Fruit fly (Drosophila melanogaster) whole organism, embryonic: ENCODE data around the gene CG4465.

Experiments used
- Atf3 ChIP-seq: fragments of 200-800 bp; sonication (Bioruptor generic); optimal IDR thresholded peaks from 3 replicates; lab custom pipeline; 2016; ENCODE audit warnings: missing biosample characterization, missing genetic modification characterization
- CG1024 ChIP-seq: fragments of 200-800 bp; sonication (Bioruptor generic); IDR thresholded peaks from 2 replicates; pipeline ENCODE4 v1.3.6; 2022; ENCODE audit warnings: missing biosample characterization, missing genetic modification characterization
- CG11456 ChIP-seq: fragments of 200-800 bp; sonication (Bioruptor generic); IDR thresholded peaks from 3 replicates; pipeline ENCODE4 v1.3.6; 2022; ENCODE audit warnings: missing biosample characterization, missing genetic modification characterization
- CG12219 ChIP-seq: fragments of 200-800 bp; sonication (Bioruptor generic); optimal IDR thresholded peaks from 3 replicates; lab custom pipeline; 2018; ENCODE audit warnings: missing biosample characterization, mild to moderate bottlenecking, missing genetic modification characterization
- CG1233 ChIP-seq: fragments of 200-800 bp; sonication (Bioruptor generic); optimal IDR thresholded peaks from 4 replicates; lab custom pipeline; 2018; ENCODE audit warnings: missing biosample characterization, mild to moderate bottlenecking, missing genetic modification characterization
- CG12769 ChIP-seq: fragments of 200-800 bp; sonication (Bioruptor generic); optimal IDR thresholded peaks from 2 replicates; lab custom pipeline; 2019; ENCODE audit warnings: missing biosample characterization, mild to moderate bottlenecking, missing genetic modification characterization, moderate library complexity
- CG13424 ChIP-seq: fragments of 200-800 bp; sonication (Bioruptor generic); optimal IDR thresholded peaks from 2 replicates; lab custom pipeline; 2019; ENCODE audit warnings: missing biosample characterization, mild to moderate bottlenecking, missing genetic modification characterization, moderate library complexity
- CG15601 ChIP-seq: fragments of 200-800 bp; sonication (Bioruptor generic); optimal IDR thresholded peaks from 3 replicates; lab custom pipeline; 2019; ENCODE audit warnings: missing biosample characterization, mild to moderate bottlenecking, missing genetic modification characterization, moderate library complexity
- CG16779 ChIP-seq: fragments of 200-800 bp; sonication (Bioruptor generic); IDR thresholded peaks from 2 replicates; pipeline ENCODE4 v1.3.6; 2022; ENCODE audit warnings: missing biosample characterization, missing genetic modification characterization
- CG16813 ChIP-seq: fragments of 200-800 bp; sonication (Bioruptor generic); IDR thresholded peaks from 3 replicates; pipeline ENCODE4 v1.3.6; 2022; ENCODE audit warnings: missing biosample characterization, missing genetic modification characterization; ENCODE audit not compliant: partially characterized antibody
- CG17328 ChIP-seq: fragments of 200-800 bp; sonication (Bioruptor generic); IDR thresholded peaks from 2 replicates; pipeline ENCODE4 v1.3.6; 2022; ENCODE audit warnings: missing biosample characterization, missing genetic modification characterization
- CG31388 ChIP-seq: fragments of 200-800 bp; sonication (Bioruptor generic); optimal IDR thresholded peaks from 2 replicates; lab custom pipeline; 2016; ENCODE audit warnings: missing biosample characterization, missing genetic modification characterization
- CG33557 ChIP-seq: fragments of 200-800 bp; sonication (Bioruptor generic); optimal IDR thresholded peaks from 2 replicates; lab custom pipeline; 2019; ENCODE audit warnings: missing biosample characterization, mild to moderate bottlenecking, missing genetic modification characterization, moderate library complexity
- CG4854 ChIP-seq: fragments of 200-800 bp; sonication (Bioruptor generic); optimal IDR thresholded peaks from 2 replicates; lab custom pipeline; 2016; ENCODE audit warnings: missing biosample characterization, missing genetic modification characterization, inconsistent platforms
- CG6272 ChIP-seq: fragments of 200-800 bp; sonication (Bioruptor generic); IDR thresholded peaks from 2 replicates; pipeline ENCODE4 v1.3.6; 2022; ENCODE audit warnings: missing biosample characterization, missing genetic modification characterization
- CG6791 ChIP-seq: fragments of 200-800 bp; sonication (Bioruptor generic); IDR thresholded peaks from 3 replicates; pipeline ENCODE4 v1.3.6; 2022; ENCODE audit warnings: missing biosample characterization, missing genetic modification characterization; ENCODE audit not compliant: partially characterized antibody
- Dip2 ChIP-seq: fragments of 200-800 bp; sonication (Bioruptor generic); IDR thresholded peaks from 2 replicates; pipeline ENCODE4 v1.3.6; 2022; ENCODE audit warnings: missing biosample characterization, missing genetic modification characterization
- Dll ChIP-seq: fragments of 200-800 bp; sonication (Bioruptor generic); IDR thresholded peaks from 4 replicates; pipeline ENCODE4 v1.3.6; 2022; ENCODE audit warnings: missing biosample characterization, missing genetic modification characterization; ENCODE audit not compliant: partially characterized antibody
- Elba2 ChIP-seq: fragments of 200-800 bp; sonication (Bioruptor generic); optimal IDR thresholded peaks from 3 replicates; lab custom pipeline; 2016; ENCODE audit warnings: missing biosample characterization, missing genetic modification characterization
- Hand ChIP-seq: fragments of 200-800 bp; sonication (Bioruptor generic); optimal IDR thresholded peaks from 2 replicates; lab custom pipeline; 2017; ENCODE audit warnings: mild to moderate bottlenecking, missing biosample characterization, missing genetic modification reagents, missing genetic modification characterization
- MESR4 ChIP-seq: fragments of 200-800 bp; sonication (Bioruptor generic); optimal IDR thresholded peaks from 2 replicates; lab custom pipeline; 2018; ENCODE audit warnings: missing biosample characterization, mild to moderate bottlenecking, missing genetic modification characterization, moderate library complexity
- Oli ChIP-seq: fragments of 200-800 bp; sonication (Bioruptor generic); optimal IDR thresholded peaks from 2 replicates; lab custom pipeline; 2018; ENCODE audit warnings: missing biosample characterization, mild to moderate bottlenecking, missing genetic modification characterization, moderate library complexity
- Sox100B ChIP-seq: fragments of 200-800 bp; sonication (Bioruptor generic); optimal IDR thresholded peaks from 3 replicates; lab custom pipeline; 2018; ENCODE audit warnings: missing biosample characterization, mild to moderate bottlenecking, missing genetic modification characterization
- ash1 ChIP-seq: fragments of 200-800 bp; sonication (Bioruptor generic); optimal IDR thresholded peaks from 2 replicates; lab custom pipeline; 2018; ENCODE audit warnings: missing biosample characterization, mild to moderate bottlenecking, missing genetic modification characterization
- az2 ChIP-seq: fragments of 200-800 bp; sonication (Bioruptor generic); optimal IDR thresholded peaks from 3 replicates; lab custom pipeline; 2016; ENCODE audit warnings: missing biosample characterization, missing genetic modification characterization
- dimm ChIP-seq: fragments of 200-800 bp; sonication (Bioruptor generic); IDR thresholded peaks from 2 replicates; pipeline ENCODE4 v1.3.6; 2022; ENCODE audit warnings: missing biosample characterization, missing genetic modification characterization
- dm ChIP-seq: fragments of 200-800 bp; sonication (Bioruptor generic); optimal IDR thresholded peaks from 3 replicates; lab custom pipeline; 2016; ENCODE audit warnings: missing biosample characterization, missing genetic modification characterization
- dysf ChIP-seq: fragments of 200-800 bp; sonication (Bioruptor generic); IDR thresholded peaks from 3 replicates; pipeline ENCODE4 v1.3.6; 2022; ENCODE audit warnings: missing biosample characterization, missing genetic modification characterization
- exex ChIP-seq: fragments of 200-800 bp; sonication (Bioruptor generic); optimal IDR thresholded peaks from 4 replicates; lab custom pipeline; 2018; ENCODE audit warnings: missing biosample characterization, mild to moderate bottlenecking, missing genetic modification characterization, moderate library complexity
- eyg ChIP-seq: fragments of 200-800 bp; sonication (Bioruptor generic); optimal IDR thresholded peaks from 3 replicates; lab custom pipeline; 2016; ENCODE audit warnings: missing biosample characterization, missing genetic modification characterization
- fd3F ChIP-seq: fragments of 200-800 bp; sonication (Bioruptor generic); optimal IDR thresholded peaks from 2 replicates; lab custom pipeline; 2018; ENCODE audit warnings: missing biosample characterization, mild to moderate bottlenecking, missing genetic modification characterization, moderate library complexity
- ftz-f1 ChIP-seq: fragments of 200-800 bp; sonication (Bioruptor generic); optimal IDR thresholded peaks from 2 replicates; lab custom pipeline; 2016; ENCODE audit warnings: missing biosample characterization, missing genetic modification characterization
- gsb ChIP-seq: fragments of 200-800 bp; sonication (Bioruptor generic); IDR thresholded peaks from 2 replicates; pipeline ENCODE4 v1.3.6; 2022; ENCODE audit warnings: missing biosample characterization, missing genetic modification characterization
- ham ChIP-seq: fragments of 200-800 bp; sonication (Bioruptor generic); IDR thresholded peaks from 2 replicates; pipeline ENCODE4 v1.3.6; 2022; ENCODE audit warnings: missing biosample characterization, missing genetic modification characterization
- kah ChIP-seq: fragments of 200-800 bp; sonication (Bioruptor generic); optimal IDR thresholded peaks from 2 replicates; lab custom pipeline; 2018; ENCODE audit warnings: missing biosample characterization, mild to moderate bottlenecking, missing genetic modification characterization
- lab ChIP-seq: fragments of 200-800 bp; sonication (Bioruptor generic); optimal IDR thresholded peaks from 3 replicates; lab custom pipeline; 2017; ENCODE audit warnings: missing biosample characterization, missing genetic modification characterization, mild to moderate bottlenecking, moderate library complexity, missing genetic modification reagents
- oc ChIP-seq: fragments of 200-800 bp; sonication (Bioruptor generic); optimal IDR thresholded peaks from 2 replicates; lab custom pipeline; 2018; ENCODE audit warnings: missing biosample characterization, mild to moderate bottlenecking, missing genetic modification characterization, moderate library complexity
- otp ChIP-seq: fragments of 200-800 bp; sonication (Bioruptor generic); IDR thresholded peaks from 3 replicates; pipeline ENCODE4, ENCODE4 v1.3.6; 2022; ENCODE audit warnings: missing biosample characterization, missing genetic modification characterization
- pho ChIP-seq: fragments of 200-800 bp; sonication (Bioruptor generic); optimal IDR thresholded peaks from 2 replicates; lab custom pipeline; 2016; ENCODE audit warnings: missing biosample characterization, missing genetic modification characterization
- pzg ChIP-seq: fragments of 200-800 bp; sonication (Bioruptor generic); optimal IDR thresholded peaks from 3 replicates; lab custom pipeline; 2018; ENCODE audit warnings: missing biosample characterization, mild to moderate bottlenecking, missing genetic modification characterization, moderate library complexity
- ro ChIP-seq: fragments of 200-800 bp; sonication (Bioruptor generic); IDR thresholded peaks from 2 replicates; pipeline ENCODE4 v1.3.6; 2022; ENCODE audit warnings: missing biosample characterization, missing genetic modification characterization
- scrt ChIP-seq: fragments of 200-800 bp; sonication (Bioruptor generic); optimal IDR thresholded peaks from 2 replicates; lab custom pipeline; 2018; ENCODE audit warnings: missing biosample characterization, mild to moderate bottlenecking, missing genetic modification characterization, moderate library complexity
- sens ChIP-seq: fragments of 200-800 bp; sonication (Bioruptor generic); peaks from one replicate; lab custom pipeline; 2016; ENCODE audit warnings: missing biosample characterization, missing genetic modification characterization
- seq ChIP-seq: fragments of 200-800 bp; sonication (Bioruptor generic); IDR thresholded peaks from 2 replicates; pipeline ENCODE4 v1.3.6; 2022; ENCODE audit warnings: missing biosample characterization, missing genetic modification characterization
- sna ChIP-seq: fragments of 200-800 bp; sonication (Bioruptor generic); IDR thresholded peaks from 2 replicates; pipeline ENCODE4 v1.3.6; 2022; ENCODE audit warnings: missing biosample characterization, missing genetic modification characterization; ENCODE audit not compliant: partially characterized antibody
- tna ChIP-seq: fragments of 200-800 bp; sonication (Bioruptor generic); IDR thresholded peaks from 2 replicates; pipeline ENCODE4 v1.3.6; 2022; ENCODE audit warnings: missing biosample characterization, missing genetic modification characterization; ENCODE audit not compliant: partially characterized antibody
- trem ChIP-seq: fragments of 200-800 bp; optimal IDR thresholded peaks from 3 replicates; lab custom pipeline; 2019; ENCODE audit warnings: missing biosample characterization, mild to moderate bottlenecking, missing genetic modification characterization, moderate library complexity
- unpg ChIP-seq: fragments of 200-800 bp; sonication (Bioruptor generic); optimal IDR thresholded peaks from 3 replicates; lab custom pipeline; 2018; ENCODE audit warnings: missing biosample characterization, mild to moderate bottlenecking, missing genetic modification characterization, moderate library complexity
- vfl ChIP-seq: fragments of 200-800 bp; sonication (Bioruptor generic); optimal IDR thresholded peaks from 2 replicates; lab custom pipeline; 2016; ENCODE audit warnings: missing biosample characterization, missing genetic modification characterization
- vnd ChIP-seq: fragments of 200-800 bp; sonication (Bioruptor generic); IDR thresholded peaks from 3 replicates; pipeline ENCODE4 v1.3.6; 2022; ENCODE audit warnings: missing biosample characterization, missing genetic modification characterization; ENCODE audit not compliant: partially characterized antibody

Gene CG4465

DNA sequence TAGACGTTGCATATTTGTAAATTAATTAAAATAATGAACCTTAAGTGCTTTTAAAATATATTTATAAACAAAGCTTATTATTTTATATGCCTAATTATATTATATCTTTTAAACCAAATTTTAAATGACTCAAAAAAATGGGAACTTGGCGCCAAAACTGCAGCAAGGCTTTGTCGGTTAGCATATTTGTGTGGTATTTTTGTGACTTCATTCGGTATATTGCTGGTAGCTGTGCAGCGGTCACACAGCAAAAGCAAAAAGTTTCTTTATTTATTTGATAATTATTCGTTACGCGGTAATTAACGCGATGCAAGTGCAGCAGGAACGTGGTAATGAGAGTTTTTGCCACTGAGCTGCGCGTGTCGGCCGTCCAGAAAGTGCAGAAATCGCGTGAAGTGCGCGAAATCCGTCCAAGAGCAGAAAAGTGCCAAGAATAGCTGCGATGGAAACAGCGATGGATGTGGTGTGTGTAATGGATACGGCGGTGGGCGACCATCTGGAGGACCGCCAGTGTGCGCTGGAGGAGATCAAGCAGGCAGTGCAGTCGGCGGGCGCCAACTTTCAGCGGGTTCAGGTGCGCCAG lies 38.1 kb downstream of the CG4465 start, which contains the start of gene Ask1 (continued):
- TF ChIP-seq tna (GFP tag; lab: Robert Waterston, UW) = no peak; the same call in 1 of the 2 replicates
- TF ChIP-seq Elba2 (GFP tag; lab: Kevin White, UChicago) = no peak
- no peak for TF ChIP-seq CG17328 (GFP tag; lab: Robert Waterston, UW)
- no peak for TF ChIP-seq CG6791
- TF ChIP-seq az2 = no peak
- TF ChIP-seq dm = peak; percentile 0
- TF ChIP-seq trem (tag; lab: Kevin White, UChicago) = peak; percentile 22
- TF ChIP-seq ftz-f1 (GFP tag; lab: Kevin White, UChicago) = no peak
- TF ChIP-seq ash1 = no peak
- peak; percentile 86 for TF ChIP-seq MESR4 (GFP tag; lab: Kevin White, UChicago)
- no peak for TF ChIP-seq dysf (GFP tag; lab: Robert Waterston, UW)
- TF ChIP-seq gsb (GFP tag; lab: Robert Waterston, UW) = no peak
- no peak for TF ChIP-seq lab (GFP tag; lab: Kevin White, UChicago)
- no peak for TF ChIP-seq eyg
- no peak for TF ChIP-seq CG31388 (GFP tag; lab: Kevin White, UChicago)
- no peak for TF ChIP-seq CG6272
- TF ChIP-seq pho (GFP tag; lab: Kevin White, UChicago) = no peak
- TF ChIP-seq vfl (GFP tag; lab: Kevin White, UChicago) = no peak
- no peak for TF ChIP-seq ro (GFP tag; lab: Robert Waterston, UW)
- TF ChIP-seq CG16813 (GFP tag; lab: Robert Waterston, UW) = peak; percentile 22; the same call in 1 of the 3 replicates
- no peak for TF ChIP-seq CG15601 (tag; lab: Kevin White, UChicago)
- no peak for TF ChIP-seq CG1024 (GFP tag; lab: Robert Waterston, UW)
- TF ChIP-seq exex (tag; lab: Kevin White, UChicago) = peak; percentile 16
- no peak for TF ChIP-seq unpg (GFP tag; lab: Kevin White, UChicago)
- TF ChIP-seq Oli (tag; lab: Kevin White, UChicago) = no peak
- peak; percentile 15 for TF ChIP-seq CG4854 (GFP tag; lab: Kevin White, UChicago)
- peak; percentile 73 for TF ChIP-seq kah (GFP tag; lab: Kevin White, UChicago)
- TF ChIP-seq Hand (GFP tag; lab: Kevin White, UChicago) = no peak
- TF ChIP-seq CG1233 = no peak
- peak; percentile 19; the same call in 1 of the 3 replicates for TF ChIP-seq otp
- TF ChIP-seq CG16779 (GFP tag; lab: Robert Waterston, UW) = no peak
- TF ChIP-seq seq = no peak
- TF ChIP-seq sna (GFP tag; lab: Robert Waterston, UW) = no peak
- no peak for TF ChIP-seq CG12769
- no peak for TF ChIP-seq oc
- TF ChIP-seq pzg (GFP tag; lab: Kevin White, UChicago) = peak; percentile 65
- no peak for TF ChIP-seq Sox100B (GFP tag; lab: Kevin White, UChicago)
- no peak for TF ChIP-seq CG33557
- TF ChIP-seq vnd (GFP tag; lab: Robert Waterston, UW) = no peak
- TF ChIP-seq CG13424 (tag; lab: Kevin White, UChicago) = no peak
- no peak for TF ChIP-seq ham
- no peak for TF ChIP-seq Dll (GFP tag; lab: Robert Waterston, UW)
- peak; percentile 4 for TF ChIP-seq sens (GFP tag; lab: Kevin White, UChicago)
- TF ChIP-seq Atf3 = no peak
- peak; percentile 60 for TF ChIP-seq scrt (GFP tag; lab: Kevin White, UChicago)
- no peak for TF ChIP-seq CG12219
- no peak for TF ChIP-seq Dip2
- TF ChIP-seq dimm (GFP tag; lab: Robert Waterston, UW) = no peak
- TF ChIP-seq fd3F = no peak
- no peak for TF ChIP-seq CG11456 (GFP tag; lab: Robert Waterston, UW)
